Worm (Caenorhabditis elegans): Measurements from ENCODE around the gene col-123.

Gene col-123

DNA sequence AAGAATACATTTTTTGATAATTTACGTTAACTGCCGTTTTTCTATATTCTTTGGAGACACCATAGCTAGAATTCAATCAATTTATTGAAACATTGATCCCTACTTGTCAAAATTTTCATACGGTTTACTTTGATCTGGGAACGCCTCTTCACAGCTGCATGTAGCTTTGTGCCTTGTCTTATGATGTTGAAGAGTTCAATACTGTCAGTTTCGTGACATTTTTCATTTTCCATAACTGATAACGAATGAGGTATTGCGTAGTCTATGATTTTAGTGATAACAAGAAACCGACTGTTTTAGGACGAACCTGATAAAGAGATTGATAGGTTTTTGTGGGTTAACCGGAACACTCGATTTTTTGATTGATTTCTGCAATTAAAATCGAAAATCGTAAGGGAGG lies 20.3 kb upstream of the col-123 start (continued):
- no peak for TF ChIP-seq ZK337.2 (GFP tag; IDR thresholded peaks at IDR 0.05)
- TF ChIP-seq arid-1 (GFP tag; conservative IDR thresholded peaks at IDR 0.05), result no peak
- TF ChIP-seq egl-27 (tag; optimal IDR thresholded peaks at IDR 0.05), result no peak
- TF ChIP-seq ceh-44 (GFP tag; IDR thresholded peaks at IDR 0.05), result no peak
- no peak for TF ChIP-seq zip-2 (tag; optimal IDR thresholded peaks at IDR 0.05)
- TF ChIP-seq F49E8.2 (tag; optimal IDR thresholded peaks at IDR 0.05; ENCODE audit: borderline replicate concordance), result no peak
- TF ChIP-seq tag-97 (GFP tag; IDR thresholded peaks at IDR 0.05), result no peak
- TF ChIP-seq lin-38 (GFP tag; IDR thresholded peaks at IDR 0.05), result no peak
- TF ChIP-seq nhr-48 (tag; optimal IDR thresholded peaks at IDR 0.05), result peak; percentile 78
- no peak for TF ChIP-seq vab-7 (GFP tag; IDR thresholded peaks at IDR 0.05)
- TF ChIP-seq F10B5.3 (tag; optimal IDR thresholded peaks at IDR 0.05), result no peak
- TF ChIP-seq F26F4.8 (GFP tag; conservative IDR thresholded peaks at IDR 0.05), result no peak
- no peak for TF ChIP-seq fos-1 (tag; optimal IDR thresholded peaks at IDR 0.05)
- TF ChIP-seq set-16 (GFP tag; IDR thresholded peaks at IDR 0.05), result no peak
- peak; percentile 36; the same call in 1 of the 2 replicates for TF ChIP-seq pha-4 (GFP tag; IDR thresholded peaks at IDR 0.05)
- TF ChIP-seq pha-4 (tag; optimal IDR thresholded peaks at IDR 0.05), result no peak
- TF ChIP-seq ceh-82 (tag; optimal IDR thresholded peaks at IDR 0.05), result no peak
- TF ChIP-seq unc-39 (tag; optimal IDR thresholded peaks at IDR 0.05), result no peak
- TF ChIP-seq dve-1 (tag; optimal IDR thresholded peaks at IDR 0.05; ENCODE audit: insufficient read depth), result peak; percentile 93
- TF ChIP-seq nhr-41 (GFP tag; IDR thresholded peaks at IDR 0.05), result 0 out of 2 replicates have a peak, but pooled peaks have one; percentile 24
- peak; percentile 64 for TF ChIP-seq nhr-10 (tag; optimal IDR thresholded peaks at IDR 0.05)
- peak; percentile 53 for TF ChIP-seq T20F7.1 (GFP tag; optimal IDR thresholded peaks at IDR 0.05)
- no peak for TF ChIP-seq lir-3 (tag; optimal IDR thresholded peaks at IDR 0.05)
- no peak for TF ChIP-seq T26A8.4 (GFP tag; IDR thresholded peaks at IDR 0.05)
- TF ChIP-seq ama-1 (optimal IDR thresholded peaks at IDR 0.05), result no peak
- no peak for TF ChIP-seq skn-1 (tag; optimal IDR thresholded peaks at IDR 0.05)
- TF ChIP-seq nhr-28 (tag; optimal IDR thresholded peaks at IDR 0.05), result peak; percentile 98
- peak; percentile 70 for TF ChIP-seq mdt-29 (GFP tag; IDR thresholded peaks at IDR 0.05)
- no peak for TF ChIP-seq lim-7 (GFP tag; IDR thresholded peaks at IDR 0.05)
- peak; percentile 98 for TF ChIP-seq pqm-1 (tag; optimal IDR thresholded peaks at IDR 0.05)
- TF ChIP-seq lin-1 (GFP tag; IDR thresholded peaks at IDR 0.05), result peak; percentile 95
- no peak for TF ChIP-seq lin-15B (tag; optimal IDR thresholded peaks at IDR 0.05)
- TF ChIP-seq unc-130 (GFP tag; optimal IDR thresholded peaks at IDR 0.05), result no peak
- peak; percentile 85 for TF ChIP-seq ceh-20 (GFP tag; IDR thresholded peaks at IDR 0.05)
- no peak for TF ChIP-seq hmg-1.1 (GFP tag; IDR thresholded peaks at IDR 0.05)
- TF ChIP-seq fkh-10 (GFP tag; optimal IDR thresholded peaks at IDR 0.05), result no peak
- peak in 1 of 2 experiments; percentile 40 for TF ChIP-seq daf-16 (GFP tag; optimal IDR thresholded peaks at IDR 0.05)
- peak; percentile 92 for TF ChIP-seq daf-16 (tag; optimal IDR thresholded peaks at IDR 0.05)
- peak; percentile 97 for TF ChIP-seq tra-1 (GFP tag; IDR thresholded peaks at IDR 0.05)
- TF ChIP-seq mdl-1 (tag; optimal IDR thresholded peaks at IDR 0.05), result peak in 1 of 2 experiments; percentile 57
- TF ChIP-seq dmd-8 (GFP tag; IDR thresholded peaks at IDR 0.05), result no peak
- no peak for TF ChIP-seq ctbp-1 (GFP tag; IDR thresholded peaks at IDR 0.05)
- no peak for TF ChIP-seq D1046.2 (GFP tag; IDR thresholded peaks at IDR 0.05)
- no peak for TF ChIP-seq daf-12 (tag; optimal IDR thresholded peaks at IDR 0.05)
- 0 out of 2 replicates have a peak, but pooled peaks have one; percentile 33 for TF ChIP-seq zfp-3 (GFP tag; conservative IDR thresholded peaks at IDR 0.05)
- no peak for TF ChIP-seq Y5F2A.4 (GFP tag; optimal IDR thresholded peaks at IDR 0.05)
- TF ChIP-seq hlh-11 (tag; optimal IDR thresholded peaks at IDR 0.05), result peak; percentile 96
- no peak for TF ChIP-seq Y48G9A.11 (GFP tag; IDR thresholded peaks at IDR 0.05)
- TF ChIP-seq ceh-32 (tag; optimal IDR thresholded peaks at IDR 0.05; ENCODE audit: poor library complexity), result no peak
- peak; percentile 24 to 79 for TF ChIP-seq hif-1 (tag; optimal IDR thresholded peaks at IDR 0.05)
- TF ChIP-seq ceh-28 (tag; optimal IDR thresholded peaks at IDR 0.05), result no peak
- no peak for TF ChIP-seq daf-19 (GFP tag; conservative IDR thresholded peaks at IDR 0.05)
